Fruit fly (Drosophila melanogaster): Measurements from ENCODE around the gene CG31223.
A peak's percentile ranks its signal among the peaks of the same experiment; 100 is the strongest.

CG31223 gene

DNA sequence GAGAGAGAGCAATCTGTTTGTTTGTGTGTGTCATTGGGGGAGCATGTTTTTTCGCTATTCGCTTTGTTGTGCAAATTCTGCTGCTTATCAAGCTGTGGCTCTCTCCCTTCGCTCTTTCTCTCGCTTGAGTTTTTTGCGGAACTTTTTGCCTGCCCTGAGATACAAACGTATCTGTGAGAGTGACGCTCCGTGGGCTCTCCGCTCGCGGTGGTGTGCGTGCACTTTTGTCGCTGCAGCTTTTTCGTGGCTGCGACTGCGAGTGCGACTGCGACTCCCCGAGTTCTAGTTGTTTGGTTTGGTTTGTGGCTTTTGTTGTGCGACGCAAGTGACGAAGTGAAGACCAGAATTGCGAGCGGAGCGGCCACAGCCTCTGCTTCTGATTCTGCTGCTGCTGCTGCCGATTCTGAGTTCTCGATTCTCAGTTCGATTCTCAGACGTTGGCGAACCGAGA, 48.2 kb upstream of the CG31223 start (continued):
- TF ChIP-seq CG6163 (GFP tag; IDR thresholded peaks at IDR 0.05), result peak; percentile 87
- peak; percentile 21 for TF ChIP-seq Ets96B (tag; optimal IDR thresholded peaks at IDR 0.05)
- peak; percentile 84 for TF ChIP-seq Eip93F (GFP tag; optimal IDR thresholded peaks at IDR 0.05)
- peak; percentile 82 for TF ChIP-seq CG15336 (GFP tag; IDR thresholded peaks at IDR 0.05)
- TF ChIP-seq Sox15 (GFP tag; optimal IDR thresholded peaks at IDR 0.05), result no peak
- peak; percentile 43 for TF ChIP-seq Sox102F (GFP tag; optimal IDR thresholded peaks at IDR 0.05)
- no peak for TF ChIP-seq spab (GFP tag; optimal IDR thresholded peaks at IDR 0.05)
- TF ChIP-seq Eip78C (GFP tag), result peak; percentile 44
- no peak for TF ChIP-seq CG32006 (GFP tag; optimal IDR thresholded peaks at IDR 0.05)
- no peak for TF ChIP-seq CG10669 (GFP tag; optimal IDR thresholded peaks at IDR 0.05)
- no peak for TF ChIP-seq pdm3 (GFP tag; optimal IDR thresholded peaks at IDR 0.05)
- no peak for TF ChIP-seq CG11762 (GFP tag; optimal IDR thresholded peaks at IDR 0.05; ENCODE audit: insufficient read depth)
- no peak for TF ChIP-seq Hr38 (GFP tag; optimal IDR thresholded peaks at IDR 0.05)
- no peak for TF ChIP-seq CG8632 (GFP tag; optimal IDR thresholded peaks at IDR 0.05)
- peak; percentile 65 for TF ChIP-seq CG8119 (GFP tag; IDR thresholded peaks at IDR 0.05)
- no peak for TF ChIP-seq CG11902 (GFP tag; optimal IDR thresholded peaks at IDR 0.05)
- no peak for TF ChIP-seq lz (GFP tag; optimal IDR thresholded peaks at IDR 0.05)

DNA sequence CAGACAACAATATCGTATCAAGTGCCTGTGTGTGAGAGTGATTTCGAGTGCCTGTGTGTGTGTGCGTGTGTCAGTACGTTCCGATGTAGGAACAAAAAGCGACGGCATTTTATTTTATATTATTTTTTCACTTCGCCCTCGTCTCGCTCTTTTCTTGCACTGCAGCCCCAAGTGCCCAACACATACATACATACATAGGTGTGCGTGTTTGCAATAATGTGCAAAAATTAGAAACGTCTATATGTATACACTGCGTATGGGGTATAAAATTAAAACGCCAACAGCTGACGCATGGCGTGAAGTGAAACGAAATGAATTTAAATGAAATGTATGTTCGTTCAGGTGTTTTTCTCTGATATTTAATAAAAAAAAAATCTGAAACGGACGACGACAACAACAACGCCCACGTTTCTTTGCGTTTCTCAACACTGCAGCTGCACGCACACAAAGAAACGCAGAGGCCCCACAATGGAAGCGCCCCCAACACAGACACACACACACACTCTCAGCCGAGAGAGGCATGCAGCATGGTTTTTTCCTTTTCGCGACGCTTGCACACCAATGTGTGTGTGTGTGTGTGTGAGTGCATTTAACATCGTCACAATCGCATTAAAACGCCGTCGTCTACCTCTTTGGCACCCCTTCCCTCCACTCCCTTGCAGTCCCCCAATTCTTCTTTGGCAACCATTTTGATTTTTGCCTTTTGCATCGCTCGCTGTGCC, 47.1 kb upstream of the CG31223 start:
- TF ChIP-seq CG8119 (GFP tag; IDR thresholded peaks at IDR 0.05) (peak; percentile 48; the same call in 2 of the 3 replicates), CG6808 (GFP tag; optimal IDR thresholded peaks at IDR 0.05) (peak; percentile 67), cyc (GFP tag; optimal IDR thresholded peaks at IDR 0.05) (peak; percentile 24), achi (GFP tag; optimal IDR thresholded peaks at IDR 0.05) (peak; percentile 62), Smox (GFP tag; optimal IDR thresholded peaks at IDR 0.05) (peak; percentile 55), Met (GFP tag; optimal IDR thresholded peaks at IDR 0.05) (peak; percentile 54), Sox14 (GFP tag; optimal IDR thresholded peaks at IDR 0.05) (peak; percentile 85), CG10631 (GFP tag; optimal IDR thresholded peaks at IDR 0.05) (peak; percentile 64), dsx (GFP tag; optimal IDR thresholded peaks at IDR 0.05; ENCODE audit: poor library complexity, severe bottlenecking) (peak; percentile 35), topi (GFP tag; optimal IDR thresholded peaks at IDR 0.05) (peak; percentile 43), svp (GFP tag) (peak; percentile 77), vri (GFP tag; optimal IDR thresholded peaks at IDR 0.05) (peak; percentile 64), Gug (GFP tag; IDR thresholded peaks at IDR 0.05) (no peak), OdsH (GFP tag; optimal IDR thresholded peaks at IDR 0.05) (peak; percentile 59), CG9139 (GFP tag; optimal IDR thresholded peaks at IDR 0.05) (peak; percentile 29), dac (GFP tag; optimal IDR thresholded peaks at IDR 0.05) (peak; percentile 1), pdm3 (GFP tag; optimal IDR thresholded peaks at IDR 0.05) (peak; percentile 59), esn (GFP tag; optimal IDR thresholded peaks at IDR 0.05) (peak; percentile 71), CG34406 (GFP tag; optimal IDR thresholded peaks at IDR 0.05) (peak; percentile 46), Sox15 (GFP tag; optimal IDR thresholded peaks at IDR 0.05) (no peak), spab (GFP tag; optimal IDR thresholded peaks at IDR 0.05) (peak; percentile 38), CG16779 (tag; optimal IDR thresholded peaks at IDR 0.05) (peak; percentile 38), net (GFP tag; optimal IDR thresholded peaks at IDR 0.05) (peak; percentile 55), CG11294 (GFP tag; IDR thresholded peaks at IDR 0.05) (peak; percentile 6; the same call in 1 of the 2 replicates), CG11902 (GFP tag; optimal IDR thresholded peaks at IDR 0.05) (no peak), CG8632 (GFP tag; optimal IDR thresholded peaks at IDR 0.05) (peak; percentile 38), CG8319 (GFP tag; optimal IDR thresholded peaks at IDR 0.05) (peak; percentile 38), CG6854 (GFP tag; optimal IDR thresholded peaks at IDR 0.05) (no peak), ss (GFP tag; optimal IDR thresholded peaks at IDR 0.05) (peak; percentile 40 to 72), Lpt (GFP tag; optimal IDR thresholded peaks at IDR 0.05) (peak; percentile 69), eg (GFP tag; IDR thresholded peaks at IDR 0.05) (peak; percentile 54; the same call in 1 of the 3 replicates), CG6163 (GFP tag; IDR thresholded peaks at IDR 0.05) (peak; percentile 74), acj6 (GFP tag; optimal IDR thresholded peaks at IDR 0.05) (peak; percentile 57), fkh (GFP tag; optimal IDR thresholded peaks at IDR 0.05) (no peak), Eip75B (GFP tag; optimal IDR thresholded peaks at IDR 0.05) (peak; percentile 71), CG10669 (GFP tag; optimal IDR thresholded peaks at IDR 0.05) (peak; percentile 33), Ets21C (GFP tag; optimal IDR thresholded peaks at IDR 0.05) (peak; percentile 48), CG32006 (GFP tag; optimal IDR thresholded peaks at IDR 0.05) (peak; percentile 68), Eip78C (GFP tag) (peak; percentile 85), Hr39 (GFP tag; optimal IDR thresholded peaks at IDR 0.05) (peak; percentile 24)
